Worm (Caenorhabditis elegans) whole organism, young adult: ENCODE results near the gene D1025.1.

Source experiments
- B0035.1 ChIP-seq: sonication (generic microtip); optimal IDR thresholded peaks from 2 replicates; lab custom pipeline; 2016; ENCODE audit warnings: missing genetic modification characterization, mild to moderate bottlenecking, missing compliant biosample characterization, missing genotype, missing genetic modification reagents
- B0336.3 ChIP-seq: fragments of 200-800 bp; sonication (Bioruptor generic); IDR thresholded peaks from 2 replicates; pipeline ENCODE4 v1.3.6; 2022; ENCODE audit warnings: missing genetic modification characterization, missing compliant biosample characterization
- D2030.7 ChIP-seq: fragments of 200-800 bp; sonication (Bioruptor generic); IDR thresholded peaks from 2 replicates; pipeline ENCODE4 v1.3.6; 2022; ENCODE audit warnings: missing genetic modification reagents, missing genetic modification characterization, missing compliant biosample characterization
- F10E7.11 ChIP-seq: sonication (generic microtip); optimal IDR thresholded peaks from 2 replicates; lab custom pipeline; 2017; ENCODE audit warnings: mild to moderate bottlenecking, missing genetic modification characterization, moderate library complexity, missing compliant biosample characterization
- F22D6.2 ChIP-seq: sonication (generic microtip); optimal IDR thresholded peaks from 2 replicates; lab custom pipeline; 2016; ENCODE audit warnings: mild to moderate bottlenecking, missing genetic modification characterization, missing compliant biosample characterization
- F57A8.1 ChIP-seq: fragments of 200-800 bp; sonication (Bioruptor generic); optimal IDR thresholded peaks from 2 replicates; lab custom pipeline; 2018; ENCODE audit warnings: mild to moderate bottlenecking, missing genetic modification characterization, moderate library complexity, missing compliant biosample characterization
- Y53G8AR.9 ChIP-seq: fragments of 200-800 bp; sonication (Bioruptor generic); conservative IDR thresholded peaks from 2 replicates; pipeline ENCODE4 v1.3.6; 2022; ENCODE audit warnings: missing genetic modification reagents, missing genetic modification characterization, missing compliant biosample characterization
- Y95B8A.8 ChIP-seq: fragments of 200-800 bp; sonication (Bioruptor generic); IDR thresholded peaks from 2 replicates; pipeline ENCODE4 v1.3.6; 2022; ENCODE audit warnings: missing genetic modification reagents, missing genetic modification characterization, missing compliant biosample characterization
- akir-1 ChIP-seq: fragments of 200-800 bp; sonication (Bioruptor generic); optimal IDR thresholded peaks from 2 replicates; lab custom pipeline; 2018; ENCODE audit warnings: mild to moderate bottlenecking, missing genetic modification characterization, moderate library complexity, missing compliant biosample characterization
- ama-1 ChIP-seq, 3 experiments: fragments of 150-350 bp in 1 of 3; sonication (generic microtip) in 2 of 3; optimal IDR thresholded peaks; 2 replicates each; lab custom pipeline; 2014 to 2018; ENCODE audit warnings: missing biosample characterization in 2 of 3, missing genetic modification characterization in 2 of 3, missing genetic modification reagents in 2 of 3
- aptf-3 ChIP-seq: fragments of 200-800 bp; sonication (Bioruptor generic); IDR thresholded peaks from 2 replicates; pipeline ENCODE4 v1.3.6; 2022; ENCODE audit warnings: missing genetic modification characterization, missing compliant biosample characterization
- athp-1 ChIP-seq: sonication (generic microtip); optimal IDR thresholded peaks from 2 replicates; lab custom pipeline; 2017; ENCODE audit warnings: mild to moderate bottlenecking, missing genetic modification characterization, missing compliant biosample characterization
- attf-3 ChIP-seq: fragments of 200-800 bp; sonication (Bioruptor generic); conservative IDR thresholded peaks from 2 replicates; pipeline ENCODE4 v1.3.6; 2022; ENCODE audit warnings: missing genetic modification reagents, missing genetic modification characterization, missing compliant biosample characterization
- attf-6 ChIP-seq: fragments of 200-800 bp; sonication (Bioruptor generic); IDR thresholded peaks from 2 replicates; pipeline ENCODE4 v1.3.6; 2022; ENCODE audit warnings: missing genetic modification reagents, missing genetic modification characterization, missing compliant biosample characterization
- ccch-3 ChIP-seq: fragments of 200-800 bp; sonication (Bioruptor generic); optimal IDR thresholded peaks from 2 replicates; lab custom pipeline; 2018; ENCODE audit warnings: mild to moderate bottlenecking, missing genetic modification characterization, missing compliant biosample characterization
- cebp-2 ChIP-seq: fragments of 200-800 bp; sonication (Bioruptor generic); IDR thresholded peaks from 2 replicates; pipeline ENCODE4 v1.3.6; 2022; ENCODE audit warnings: missing genetic modification characterization, missing compliant biosample characterization
- ceh-100 ChIP-seq: fragments of 200-800 bp; sonication (Bioruptor generic); IDR thresholded peaks from 2 replicates; pipeline ENCODE4 v1.3.6; 2022; ENCODE audit warnings: missing genetic modification reagents, missing genetic modification characterization, missing compliant biosample characterization
- ceh-58 ChIP-seq: fragments of 200-800 bp; sonication (Bioruptor generic); IDR thresholded peaks from 2 replicates; pipeline ENCODE4 v1.3.6; 2022; ENCODE audit warnings: missing genetic modification characterization, missing compliant biosample characterization
- die-1 ChIP-seq: sonication (generic microtip); optimal IDR thresholded peaks from 2 replicates; lab custom pipeline; 2016; ENCODE audit warnings: missing genotype, mild to moderate bottlenecking, missing genetic modification characterization, missing compliant biosample characterization
- egl-44 ChIP-seq: fragments of 200-800 bp; sonication (Bioruptor generic); IDR thresholded peaks from 2 replicates; pipeline ENCODE4 v1.3.6; 2022; ENCODE audit warnings: missing genetic modification reagents, missing genetic modification characterization, missing compliant biosample characterization
- egrh-3 ChIP-seq: fragments of 200-800 bp; sonication (Bioruptor generic); IDR thresholded peaks from 2 replicates; pipeline ENCODE4 v1.3.6; 2022; ENCODE audit warnings: missing genetic modification reagents, missing genetic modification characterization, missing compliant biosample characterization
- fkh-3 ChIP-seq: sonication (generic microtip); optimal IDR thresholded peaks from 2 replicates; lab custom pipeline; 2016; ENCODE audit warnings: mild to moderate bottlenecking, missing genetic modification characterization, missing compliant biosample characterization
- gei-17 ChIP-seq: fragments of 200-800 bp; sonication (Bioruptor generic); optimal IDR thresholded peaks from 2 replicates; lab custom pipeline; 2018; ENCODE audit warnings: mild to moderate bottlenecking, missing genetic modification characterization, missing compliant biosample characterization
- hlh-12 ChIP-seq: sonication (generic microtip); optimal IDR thresholded peaks from 2 replicates; lab custom pipeline; 2016; ENCODE audit warnings: missing genetic modification characterization, missing compliant biosample characterization
- hlh-26 ChIP-seq: fragments of 200-800 bp; sonication (Bioruptor generic); conservative IDR thresholded peaks from 2 replicates; pipeline ENCODE4 v1.3.6; 2022; ENCODE audit warnings: missing genetic modification reagents, missing genetic modification characterization, missing compliant biosample characterization
- hmg-20 ChIP-seq: fragments of 200-800 bp; sonication (Bioruptor generic); IDR thresholded peaks from 2 replicates; pipeline ENCODE4 v1.3.6; 2022; ENCODE audit warnings: missing genetic modification reagents, missing genetic modification characterization, missing compliant biosample characterization
- lag-1 ChIP-seq: fragments of 200-800 bp; sonication (Bioruptor generic); IDR thresholded peaks from 2 replicates; pipeline ENCODE4 v1.3.6; 2022; ENCODE audit warnings: missing genetic modification reagents, missing genetic modification characterization, missing compliant biosample characterization
- let-607 ChIP-seq, 2 experiments: fragments of 200-800 bp in 1 of 2; sonication (Bioruptor generic) in 1 of 2; sonication (generic microtip) in 1 of 2; optimal IDR thresholded peaks; 2 replicates each; lab custom pipeline; 2016 to 2018; ENCODE audit warnings: mild to moderate bottlenecking in 2 of 2, missing compliant biosample characterization in 2 of 2, missing genetic modification characterization in 2 of 2, moderate library complexity in 2 of 2, missing genotype in 1 of 2
- lin-35 ChIP-seq, 3 experiments: fragments of 150-350 bp in 2 of 3; sonication (generic microtip) in 1 of 3; optimal IDR thresholded peaks; 2 replicates each; lab custom pipeline; 2014 to 2018; ENCODE audit warnings: missing biosample characterization in 3 of 3, missing genetic modification characterization in 3 of 3, missing genetic modification reagents in 3 of 3
- lin-40 ChIP-seq: sonication (generic microtip); optimal IDR thresholded peaks from 2 replicates; lab custom pipeline; 2016; ENCODE audit warnings: missing genetic modification characterization, mild to moderate bottlenecking, missing compliant biosample characterization, missing genotype, missing genetic modification reagents
- lir-1 ChIP-seq: fragments of 200-800 bp; sonication (Bioruptor generic); conservative IDR thresholded peaks from 2 replicates; pipeline ENCODE4 v1.3.6; 2022; ENCODE audit warnings: missing genetic modification reagents, missing genetic modification characterization, missing compliant biosample characterization
- madf-10 ChIP-seq: sonication (generic microtip); optimal IDR thresholded peaks from 2 replicates; lab custom pipeline; 2016; ENCODE audit warnings: mild to moderate bottlenecking, missing genetic modification characterization, missing compliant biosample characterization
- madf-3 ChIP-seq: fragments of 200-800 bp; sonication (Bioruptor generic); IDR thresholded peaks from 2 replicates; pipeline ENCODE4 v1.3.6; 2022; ENCODE audit warnings: missing genetic modification reagents, missing genetic modification characterization, missing compliant biosample characterization
- nfya-2 ChIP-seq: fragments of 200-800 bp; sonication (Bioruptor generic); IDR thresholded peaks from 2 replicates; pipeline ENCODE4 v1.3.6; 2022; ENCODE audit warnings: missing genetic modification reagents, missing genetic modification characterization, missing compliant biosample characterization
- nhr-120 ChIP-seq: fragments of 200-800 bp; sonication (Bioruptor generic); IDR thresholded peaks from 2 replicates; pipeline ENCODE4 v1.3.6; 2022; ENCODE audit warnings: missing genetic modification characterization, missing compliant biosample characterization
- rcor-1 ChIP-seq: fragments of 200-800 bp; sonication (Bioruptor generic); IDR thresholded peaks from 2 replicates; pipeline ENCODE4 v1.3.6; 2022; ENCODE audit warnings: missing genetic modification reagents, missing genetic modification characterization, missing compliant biosample characterization
- repo-1 ChIP-seq: sonication (generic microtip); optimal IDR thresholded peaks from 2 replicates; lab custom pipeline; 2017; ENCODE audit warnings: mild to moderate bottlenecking, missing genetic modification characterization, missing compliant biosample characterization
- sdz-38 ChIP-seq: sonication (generic microtip); optimal IDR thresholded peaks from 2 replicates; lab custom pipeline; 2016; ENCODE audit warnings: missing genotype, missing genetic modification characterization, missing compliant biosample characterization
- snpc-1.1 ChIP-seq: sonication (generic microtip); optimal IDR thresholded peaks from 2 replicates; lab custom pipeline; 2017; ENCODE audit warnings: missing genetic modification characterization, mild to moderate bottlenecking, missing compliant biosample characterization, antibody characterized with exemption, moderate library complexity, missing genotype, missing genetic modification reagents; ENCODE audit not compliant: insufficient read depth
- tlf-1 ChIP-seq: fragments of 200-800 bp; sonication (Bioruptor generic); optimal IDR thresholded peaks from 2 replicates; lab custom pipeline; 2018; ENCODE audit warnings: mild to moderate bottlenecking, missing genetic modification characterization, missing compliant biosample characterization
- xnd-1 ChIP-seq: sonication (generic microtip); optimal IDR thresholded peaks from 2 replicates; lab custom pipeline; 2016; ENCODE audit warnings: missing genotype, missing genetic modification reagents, missing genetic modification characterization, missing compliant biosample characterization
- ztf-22 ChIP-seq: fragments of 200-800 bp; sonication (Bioruptor generic); optimal IDR thresholded peaks from 2 replicates; lab custom pipeline; 2018; ENCODE audit warnings: mild to moderate bottlenecking, missing genetic modification characterization, moderate library complexity, missing compliant biosample characterization
- ztf-25 ChIP-seq: fragments of 200-800 bp; sonication (Bioruptor generic); IDR thresholded peaks from 2 replicates; pipeline ENCODE4 v1.3.6; 2022; ENCODE audit warnings: missing genetic modification reagents, missing genetic modification characterization, missing compliant biosample characterization
- ztf-28 ChIP-seq: fragments of 200-800 bp; sonication (Bioruptor generic); IDR thresholded peaks from 2 replicates; pipeline ENCODE4 v1.3.6; 2022; ENCODE audit warnings: missing genetic modification reagents, missing genetic modification characterization, missing compliant biosample characterization
- ztf-3 ChIP-seq: fragments of 200-800 bp; sonication (Bioruptor generic); optimal IDR thresholded peaks from 2 replicates; lab custom pipeline; 2018; ENCODE audit warnings: mild to moderate bottlenecking, missing genetic modification characterization, missing compliant biosample characterization

The D1025.1 gene

ce11 chrX:14520463-14520862 is at the start of gene D1025.1:
Gene D1025.1, plus strand, starts transcription at chrX:14520763.
- TF ChIP-seq egl-44 (GFP tag; lab: Robert Waterston, UW) (no peak), ceh-58 (no peak), ztf-28 (GFP tag; lab: Robert Waterston, UW) (no peak), F10E7.11 (tag; lab: Kevin White, UChicago) (no peak), Y53G8AR.9 (GFP tag; lab: Robert Waterston, UW) (no peak), cebp-2 (GFP tag; lab: Robert Waterston, UW) (no peak), snpc-1.1 (tag; lab: Kevin White, UChicago) (no peak), aptf-3 (GFP tag; lab: Robert Waterston, UW) (no peak), athp-1 (tag; lab: Kevin White, UChicago) (no peak), D2030.7 (GFP tag; lab: Robert Waterston, UW) (no peak), let-607 (tag; optimal IDR thresholded peaks at IDR 0.05; lab: Kevin White, UChicago) (no peak), madf-3 (GFP tag; lab: Robert Waterston, UW) (no peak), F22D6.2 (tag; lab: Kevin White, UChicago) (no peak), sdz-38 (no peak), ztf-3 (no peak), tlf-1 (GFP tag; lab: Kevin White, UChicago) (no peak), lir-1 (GFP tag; lab: Robert Waterston, UW) (no peak), hmg-20 (GFP tag; lab: Robert Waterston, UW) (no peak), ccch-3 (GFP tag; lab: Kevin White, UChicago) (no peak)

- no peak for TF ChIP-seq hlh-12 (tag; lab: Kevin White, UChicago)
- TF ChIP-seq ztf-22: no peak
- TF ChIP-seq repo-1 (tag; lab: Kevin White, UChicago): no peak
- TF ChIP-seq ama-1 (optimal IDR thresholded peaks at IDR 0.05; lab: Kevin White, UChicago): no peak
- no peak for TF ChIP-seq ama-1 (GFP tag; optimal IDR thresholded peaks at IDR 0.05; lab: Kevin White, UChicago)
- no peak for TF ChIP-seq ztf-25
- TF ChIP-seq ztf-3: no peak
- no peak for TF ChIP-seq B0035.1 (tag; lab: Kevin White, UChicago)
- TF ChIP-seq tlf-1 (GFP tag; lab: Kevin White, UChicago): no peak
- TF ChIP-seq lag-1 (GFP tag; lab: Robert Waterston, UW): no peak
- TF ChIP-seq ceh-100 (GFP tag; lab: Robert Waterston, UW): no peak
- no peak for TF ChIP-seq lin-40
- no peak for TF ChIP-seq madf-10 (tag; lab: Kevin White, UChicago)
- no peak for TF ChIP-seq ccch-3 (GFP tag; lab: Kevin White, UChicago)
- TF ChIP-seq attf-6: no peak
- no peak for TF ChIP-seq Y95B8A.8 (GFP tag; lab: Robert Waterston, UW)
- no peak for TF ChIP-seq hlh-26
- no peak for TF ChIP-seq F57A8.1 (GFP tag; lab: Kevin White, UChicago)
- no peak for TF ChIP-seq nfya-2 (GFP tag; lab: Robert Waterston, UW)
Measured at ce11 chrX:14473740-14474139, 46.8 kb upstream of the D1025.1 start, which contains the start of gene M163.5. Gene M163.5, plus strand, starts transcription at chrX:14474040.

ce11 chrX:14476625-14477257 is 43.8 kb upstream of the D1025.1 start:
- TF ChIP-seq lag-1 (GFP tag; lab: Robert Waterston, UW) (no peak), die-1 (tag; lab: Kevin White, UChicago) (no peak), nhr-120 (0 out of 2 replicates have a peak, but pooled peaks have one; percentile 71), B0336.3 (0 out of 2 replicates have a peak, but pooled peaks have one; percentile 34), gei-17 (GFP tag; lab: Kevin White, UChicago) (peak; percentile 65), lin-35 (GFP tag; optimal IDR thresholded peaks at IDR 0.05; lab: Kevin White, UChicago) (no peak), xnd-1 (tag; lab: Kevin White, UChicago) (no peak), ama-1 (optimal IDR thresholded peaks at IDR 0.05; lab: Kevin White, UChicago) (no peak), ama-1 (GFP tag; optimal IDR thresholded peaks at IDR 0.05; lab: Kevin White, UChicago) (no peak), attf-3 (GFP tag; lab: Robert Waterston, UW) (no peak), F57A8.1 (GFP tag; lab: Kevin White, UChicago) (no peak), Y95B8A.8 (GFP tag; lab: Robert Waterston, UW) (no peak), rcor-1 (0 out of 2 replicates have a peak, but pooled peaks have one; percentile 15), egrh-3 (GFP tag; lab: Robert Waterston, UW) (no peak), fkh-3 (tag; lab: Kevin White, UChicago) (no peak), akir-1 (GFP tag; lab: Kevin White, UChicago) (no peak)
